Fruit fly (Drosophila melanogaster) whole organism, pupa: ENCODE data around the gene CG15019.

Experiments used
- CG14655 ChIP-seq: fragments of 200-800 bp; sonication (Bioruptor generic); optimal IDR thresholded peaks from 3 replicates; lab custom pipeline; 2017; ENCODE audit warnings: mild to moderate bottlenecking, missing biosample characterization, missing genetic modification reagents, missing genetic modification characterization
- CG34367 ChIP-seq: fragments of 200-800 bp; sonication (Bioruptor generic); optimal IDR thresholded peaks from 2 replicates; lab custom pipeline; 2018; ENCODE audit warnings: missing biosample characterization, mild to moderate bottlenecking, missing genetic modification characterization
- CG8301 ChIP-seq: fragments of 200-800 bp; sonication (Bioruptor generic); optimal IDR thresholded peaks from 2 replicates; lab custom pipeline; 2018; ENCODE audit warnings: missing biosample characterization, mild to moderate bottlenecking, missing genetic modification characterization
- fd96Ca ChIP-seq: fragments of 200-800 bp; sonication (Bioruptor generic); IDR thresholded peaks from 3 replicates; pipeline ENCODE4 v1.3.6; 2022; ENCODE audit warnings: missing biosample characterization, missing genetic modification characterization

dm6 chr3L:4413800-4414446 is 8.1 kb upstream of the CG15019 start:
- TF ChIP-seq CG14655 = no peak
- TF ChIP-seq fd96Ca (GFP tag; lab: Robert Waterston, UW) = peak; percentile 63
- no peak for TF ChIP-seq CG8301 (tag; lab: Kevin White, UChicago)
- no peak for TF ChIP-seq CG34367 (tag; lab: Kevin White, UChicago)
